Fruit fly (Drosophila melanogaster) whole organism, embryonic: ENCODE measurements around the gene Non3.

Source experiments
- Aef1 ChIP-seq: fragments of 200-800 bp; sonication (Bioruptor generic); IDR thresholded peaks from 3 replicates; pipeline ENCODE4 v1.3.6; 2022; ENCODE audit warnings: missing biosample characterization, missing genetic modification characterization
- Asciz ChIP-seq: fragments of 200-800 bp; sonication (Bioruptor generic); optimal IDR thresholded peaks from 2 replicates; lab custom pipeline; 2017; ENCODE audit warnings: missing biosample characterization, mild to moderate bottlenecking, missing genetic modification characterization, missing genetic modification reagents
- Atf3 ChIP-seq: fragments of 200-800 bp; sonication (Bioruptor generic); optimal IDR thresholded peaks from 3 replicates; lab custom pipeline; 2016; ENCODE audit warnings: missing biosample characterization, missing genetic modification characterization
- CG10147 ChIP-seq: fragments of 200-800 bp; sonication (Bioruptor generic); optimal IDR thresholded peaks from 2 replicates; lab custom pipeline; 2019; ENCODE audit warnings: missing biosample characterization, mild to moderate bottlenecking, missing genetic modification characterization, moderate library complexity
- CG10209 ChIP-seq: fragments of 200-800 bp; sonication (Bioruptor generic); optimal IDR thresholded peaks from 3 replicates; lab custom pipeline; 2017; ENCODE audit warnings: missing biosample characterization, mild to moderate bottlenecking, missing genetic modification characterization, missing genetic modification reagents
- CG14710 ChIP-seq: fragments of 200-800 bp; sonication (Bioruptor generic); optimal IDR thresholded peaks from 3 replicates; lab custom pipeline; 2019; ENCODE audit warnings: missing biosample characterization, mild to moderate bottlenecking, missing genetic modification characterization, moderate library complexity
- CG15011 ChIP-seq: fragments of 200-800 bp; sonication (Bioruptor generic); optimal IDR thresholded peaks from 3 replicates; lab custom pipeline; 2018; ENCODE audit warnings: missing biosample characterization, mild to moderate bottlenecking, missing genetic modification characterization
- CG17829 ChIP-seq: fragments of 200-800 bp; optimal IDR thresholded peaks from 2 replicates; lab custom pipeline; 2019; ENCODE audit warnings: missing biosample characterization, mild to moderate bottlenecking, missing genetic modification characterization, moderate library complexity
- CG18476 ChIP-seq: fragments of 200-800 bp; sonication (Bioruptor generic); optimal IDR thresholded peaks from 2 replicates; lab custom pipeline; 2016; ENCODE audit warnings: missing biosample characterization, mild to moderate bottlenecking, missing genetic modification characterization
- CG2875 ChIP-seq: fragments of 200-800 bp; sonication (Bioruptor generic); optimal IDR thresholded peaks from 2 replicates; lab custom pipeline; 2017; ENCODE audit warnings: missing biosample characterization, mild to moderate bottlenecking, missing genetic modification characterization, missing genetic modification reagents
- CG30431 ChIP-seq: fragments of 200-800 bp; sonication (Bioruptor generic); optimal IDR thresholded peaks from 2 replicates; lab custom pipeline; 2017; ENCODE audit warnings: missing biosample characterization, missing genetic modification characterization
- CG31441 ChIP-seq: fragments of 200-800 bp; sonication (Bioruptor generic); IDR thresholded peaks from 2 replicates; pipeline ENCODE4 v1.3.6; 2022; ENCODE audit warnings: missing biosample characterization, missing genetic modification characterization
- CG3163 ChIP-seq: fragments of 200-800 bp; sonication (Bioruptor generic); optimal IDR thresholded peaks from 3 replicates; lab custom pipeline; 2016; ENCODE audit warnings: missing biosample characterization, missing genetic modification characterization
- CG33557 ChIP-seq: fragments of 200-800 bp; sonication (Bioruptor generic); optimal IDR thresholded peaks from 2 replicates; lab custom pipeline; 2019; ENCODE audit warnings: missing biosample characterization, mild to moderate bottlenecking, missing genetic modification characterization, moderate library complexity
- CG34376 ChIP-seq: fragments of 200-800 bp; sonication (Bioruptor generic); optimal IDR thresholded peaks from 2 replicates; lab custom pipeline; 2018; ENCODE audit warnings: missing biosample characterization, mild to moderate bottlenecking, missing genetic modification characterization
- CG6175 ChIP-seq: fragments of 200-800 bp; sonication (Bioruptor generic); IDR thresholded peaks from 3 replicates; pipeline ENCODE4 v1.3.6; 2022; ENCODE audit warnings: missing biosample characterization, missing genetic modification characterization
- CG6689 ChIP-seq: fragments of 200-800 bp; sonication (Bioruptor generic); IDR thresholded peaks from 2 replicates; pipeline ENCODE4 v1.3.6; 2022; ENCODE audit warnings: missing biosample characterization, missing genetic modification characterization
- CG8290 ChIP-seq, 3 experiments: fragments of 200-800 bp; sonication (Bioruptor generic); optimal IDR thresholded peaks; 2 replicates each; lab custom pipeline; 2016 to 2019; ENCODE audit warnings: missing biosample characterization in 3 of 3, missing genetic modification characterization in 3 of 3, mild to moderate bottlenecking in 2 of 3, moderate library complexity in 1 of 3
- CG8765 ChIP-seq: fragments of 200-800 bp; sonication (Bioruptor generic); IDR thresholded peaks from 2 replicates; pipeline ENCODE4 v1.3.6; 2022; ENCODE audit warnings: missing biosample characterization, missing genetic modification characterization
- E2f1 ChIP-seq: fragments of 200-800 bp; sonication (Bioruptor generic); IDR thresholded peaks from 2 replicates; pipeline ENCODE4 v1.3.6; 2022; ENCODE audit warnings: missing biosample characterization, missing genetic modification characterization
- H15 ChIP-seq: fragments of 200-800 bp; sonication (Bioruptor generic); IDR thresholded peaks from 3 replicates; pipeline ENCODE4 v1.3.6; 2022; ENCODE audit warnings: missing biosample characterization, missing genetic modification characterization
- HLH4C ChIP-seq: fragments of 200-800 bp; sonication (Bioruptor generic); IDR thresholded peaks from 3 replicates; pipeline ENCODE4 v1.3.6; 2022; ENCODE audit warnings: missing biosample characterization, missing genetic modification characterization; ENCODE audit not compliant: partially characterized antibody
- HmgZ ChIP-seq: fragments of 200-800 bp; sonication (Bioruptor generic); optimal IDR thresholded peaks from 2 replicates; lab custom pipeline; 2018; ENCODE audit warnings: missing biosample characterization, mild to moderate bottlenecking, missing genetic modification characterization
- Lim3 ChIP-seq: fragments of 200-800 bp; sonication (Bioruptor generic); IDR thresholded peaks from 2 replicates; pipeline ENCODE4 v1.3.6; 2022; ENCODE audit warnings: missing biosample characterization, missing genetic modification characterization
- MESR4 ChIP-seq: fragments of 200-800 bp; sonication (Bioruptor generic); optimal IDR thresholded peaks from 2 replicates; lab custom pipeline; 2018; ENCODE audit warnings: missing biosample characterization, mild to moderate bottlenecking, missing genetic modification characterization, moderate library complexity
- Meics ChIP-seq: fragments of 200-800 bp; sonication (Bioruptor generic); optimal IDR thresholded peaks from 2 replicates; lab custom pipeline; 2017; ENCODE audit warnings: missing biosample characterization, mild to moderate bottlenecking, missing genetic modification characterization
- Myb ChIP-seq: fragments of 200-800 bp; sonication (Bioruptor generic); optimal IDR thresholded peaks from 2 replicates; lab custom pipeline; 2016; ENCODE audit warnings: missing biosample characterization, missing genetic modification characterization
- Nf-YC ChIP-seq: fragments of 200-800 bp; optimal IDR thresholded peaks from 3 replicates; lab custom pipeline; 2019; ENCODE audit warnings: missing biosample characterization, mild to moderate bottlenecking, missing genetic modification characterization, moderate library complexity
- Pdp1 ChIP-seq, 2 experiments: fragments of 200-800 bp; sonication (Bioruptor generic); optimal IDR thresholded peaks; 3 replicates each; lab custom pipeline; 2016; ENCODE audit warnings: missing biosample characterization in 2 of 2, missing genetic modification characterization in 2 of 2, mild to moderate bottlenecking in 1 of 2, moderate library complexity in 1 of 2
- Stat92E ChIP-seq, 3 experiments: fragments of >200 bp in 2 of 3; fragments of 200-800 bp in 1 of 3; sonication (Bioruptor generic) in 1 of 3; optimal IDR thresholded peaks; 2 replicates each; lab custom pipeline; 2017 to 2019; ENCODE audit warnings: missing biosample characterization in 3 of 3, missing genetic modification characterization in 3 of 3, mild to moderate bottlenecking in 1 of 3, moderate library complexity in 1 of 3
- ara ChIP-seq: fragments of 200-800 bp; sonication (Bioruptor generic); IDR thresholded peaks from 2 replicates; pipeline ENCODE4 v1.3.6; 2022; ENCODE audit warnings: missing biosample characterization, missing genetic modification characterization
- bab2 ChIP-seq: fragments of 200-800 bp; sonication (Bioruptor generic); optimal IDR thresholded peaks from 2 replicates; lab custom pipeline; 2016; ENCODE audit warnings: missing biosample characterization, missing genetic modification characterization
- br ChIP-seq: fragments of >200 bp; optimal IDR thresholded peaks from 2 replicates; lab custom pipeline; 2017
- cad ChIP-seq: fragments of >200 bp; optimal IDR thresholded peaks from 2 replicates; lab custom pipeline; 2017; ENCODE audit warnings: missing biosample characterization, missing genetic modification characterization
- chif ChIP-seq, 2 experiments: fragments of 200-800 bp; sonication (Bioruptor generic); optimal IDR thresholded peaks; 3 replicates each; lab custom pipeline; 2016; ENCODE audit warnings: missing biosample characterization in 2 of 2, missing genetic modification characterization in 2 of 2
- dpn ChIP-seq, 2 experiments: fragments of 200-800 bp; sonication (Bioruptor generic); optimal IDR thresholded peaks; 3 replicates each; lab custom pipeline; 2016; ENCODE audit warnings: missing biosample characterization in 2 of 2, missing genetic modification characterization in 2 of 2
- ewg ChIP-seq: fragments of 200-800 bp; sonication (Bioruptor generic); optimal IDR thresholded peaks from 3 replicates; lab custom pipeline; 2017; ENCODE audit warnings: mild to moderate bottlenecking, missing biosample characterization, missing genetic modification reagents, missing genetic modification characterization
- fd96Cb ChIP-seq: fragments of 200-800 bp; sonication (Bioruptor generic); optimal IDR thresholded peaks from 2 replicates; lab custom pipeline; 2018; ENCODE audit warnings: missing biosample characterization, mild to moderate bottlenecking, missing genetic modification characterization, moderate library complexity
- gcm2 ChIP-seq: fragments of 200-800 bp; sonication (Bioruptor generic); optimal IDR thresholded peaks from 2 replicates; lab custom pipeline; 2016; ENCODE audit warnings: missing biosample characterization, missing genetic modification characterization
- lab ChIP-seq: fragments of 200-800 bp; sonication (Bioruptor generic); optimal IDR thresholded peaks from 3 replicates; lab custom pipeline; 2017; ENCODE audit warnings: missing biosample characterization, missing genetic modification characterization, mild to moderate bottlenecking, moderate library complexity, missing genetic modification reagents
- nerfin-2 ChIP-seq: fragments of 200-800 bp; sonication (Bioruptor generic); IDR thresholded peaks from 2 replicates; pipeline ENCODE4 v1.3.6; 2022; ENCODE audit warnings: missing biosample characterization, missing genetic modification characterization; ENCODE audit not compliant: partially characterized antibody
- org-1 ChIP-seq: fragments of 200-800 bp; sonication (Bioruptor generic); optimal IDR thresholded peaks from 2 replicates; lab custom pipeline; 2017; ENCODE audit warnings: missing biosample characterization, missing genetic modification characterization
- pzg ChIP-seq: fragments of 200-800 bp; sonication (Bioruptor generic); optimal IDR thresholded peaks from 3 replicates; lab custom pipeline; 2018; ENCODE audit warnings: missing biosample characterization, mild to moderate bottlenecking, missing genetic modification characterization, moderate library complexity
- sd ChIP-seq: fragments of 200-800 bp; sonication (Bioruptor generic); optimal IDR thresholded peaks from 3 replicates; lab custom pipeline; 2018; ENCODE audit warnings: missing biosample characterization, mild to moderate bottlenecking, missing genetic modification characterization, moderate library complexity
- slbo ChIP-seq: fragments of 200-800 bp; sonication (Bioruptor generic); IDR thresholded peaks from 2 replicates; pipeline ENCODE4 v1.3.6; 2022; ENCODE audit warnings: missing biosample characterization, missing genetic modification characterization
- sr ChIP-seq: fragments of 200-800 bp; sonication (Bioruptor generic); IDR thresholded peaks from 3 replicates; pipeline ENCODE4 v1.3.6; 2022; ENCODE audit warnings: missing biosample characterization, missing genetic modification characterization
- ssp ChIP-seq: fragments of 200-800 bp; sonication (Bioruptor generic); IDR thresholded peaks from 2 replicates; pipeline ENCODE4 v1.3.6; 2022; ENCODE audit warnings: missing biosample characterization, missing genetic modification characterization
- twi ChIP-seq: fragments of 200-800 bp; optimal IDR thresholded peaks from 2 replicates; lab custom pipeline; 2019; ENCODE audit warnings: missing biosample characterization, mild to moderate bottlenecking, missing genetic modification characterization, moderate library complexity
- wdn ChIP-seq: fragments of 200-800 bp; sonication (Bioruptor generic); IDR thresholded peaks from 2 replicates; pipeline ENCODE4 v1.3.6; 2022; ENCODE audit warnings: missing biosample characterization, missing genetic modification characterization

Gene Non3

DNA sequence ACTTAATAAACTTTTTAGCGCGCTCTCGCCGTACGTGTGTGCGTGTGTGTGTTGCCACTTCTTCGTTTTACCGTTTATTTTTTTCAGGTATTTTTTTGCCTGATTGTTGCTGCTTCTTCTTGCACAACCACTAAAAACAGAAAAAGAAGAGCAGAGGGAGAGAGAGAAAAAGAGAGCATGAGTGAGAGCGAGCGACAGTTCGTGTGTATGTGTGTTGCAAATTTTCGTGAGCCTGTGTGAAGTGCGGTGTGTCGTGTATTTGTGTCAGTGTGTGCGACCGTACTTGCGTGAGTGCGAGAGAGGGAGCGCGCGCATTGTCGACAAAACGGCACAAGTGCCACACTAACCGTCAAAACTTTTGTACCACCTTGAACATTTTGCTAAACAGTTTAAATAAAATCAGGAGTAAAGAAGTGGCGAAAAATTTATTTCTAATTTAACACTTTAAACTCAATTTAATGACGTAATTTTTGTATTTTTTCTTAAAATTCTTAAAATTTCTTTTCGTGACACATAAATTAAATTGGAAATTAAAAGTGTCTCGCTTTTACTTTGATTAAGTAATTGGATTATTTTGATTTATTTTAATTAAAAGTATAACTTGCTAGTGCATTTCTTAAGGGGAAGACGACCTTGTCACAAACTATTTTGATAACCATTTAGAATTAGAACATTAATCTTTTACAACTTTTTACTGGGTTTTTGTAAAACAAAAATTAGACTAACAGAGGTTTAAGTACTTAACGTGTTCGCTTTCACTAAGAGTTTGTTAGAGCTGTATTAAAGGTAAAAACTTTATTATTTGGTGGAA lies 26.3 kb upstream of the Non3 start (continued):
- TF ChIP-seq CG6689, result no peak
- TF ChIP-seq CG14710, result peak; percentile 50
- TF ChIP-seq CG34376, result peak; percentile 14
- no peak for TF ChIP-seq br (lab: Kevin White, UChicago)
- no peak for TF ChIP-seq H15 (GFP tag; lab: Robert Waterston, UW)
- no peak for TF ChIP-seq ara (GFP tag; lab: Robert Waterston, UW)
- peak; percentile 80 for TF ChIP-seq Meics
- TF ChIP-seq CG31441 (GFP tag; lab: Robert Waterston, UW), result no peak
- TF ChIP-seq HmgZ, result peak; percentile 17
- TF ChIP-seq CG6175 (GFP tag; lab: Robert Waterston, UW), result no peak
- no peak for TF ChIP-seq Stat92E (GFP tag; optimal IDR thresholded peaks at IDR 0.05; lab: Kevin White, UChicago)
- no peak for TF ChIP-seq HLH4C (GFP tag; lab: Robert Waterston, UW)
- peak; percentile 35 for TF ChIP-seq CG18476 (GFP tag; lab: Kevin White, UChicago)
- TF ChIP-seq CG10209 (GFP tag; lab: Kevin White, UChicago), result peak; percentile 53
- TF ChIP-seq Asciz (GFP tag; lab: Kevin White, UChicago), result peak; percentile 57
- no peak for TF ChIP-seq E2f1
- TF ChIP-seq CG17829 (tag; lab: Kevin White, UChicago), result peak; percentile 50
- TF ChIP-seq dpn (GFP tag; optimal IDR thresholded peaks at IDR 0.05; lab: Kevin White, UChicago), result peak; percentile 25 to 28
- TF ChIP-seq ewg, result peak; percentile 65
- TF ChIP-seq CG3163 (GFP tag; lab: Kevin White, UChicago), result peak; percentile 30
- TF ChIP-seq wdn (GFP tag; lab: Robert Waterston, UW), result no peak
- TF ChIP-seq slbo, result no peak
- TF ChIP-seq CG2875, result peak; percentile 13
- peak; percentile 48 for TF ChIP-seq lab (GFP tag; lab: Kevin White, UChicago)
- no peak for TF ChIP-seq twi
- TF ChIP-seq ssp (GFP tag; lab: Robert Waterston, UW), result no peak
- no peak for TF ChIP-seq CG8290 (GFP tag; optimal IDR thresholded peaks at IDR 0.05; lab: Kevin White, UChicago)
- TF ChIP-seq CG8290 (tag; optimal IDR thresholded peaks at IDR 0.05; lab: Kevin White, UChicago), result peak in 1 of 2 experiments; percentile 71
- TF ChIP-seq CG8765 (GFP tag; lab: Robert Waterston, UW), result no peak
- TF ChIP-seq cad (GFP tag; lab: Kevin White, UChicago), result no peak
- no peak for TF ChIP-seq gcm2 (GFP tag; lab: Kevin White, UChicago)
- peak in 1 of 2 experiments; percentile 36 for TF ChIP-seq chif (GFP tag; optimal IDR thresholded peaks at IDR 0.05; lab: Kevin White, UChicago)
- peak; percentile 81 for TF ChIP-seq sd (tag; lab: Kevin White, UChicago)
- TF ChIP-seq Myb (GFP tag; lab: Kevin White, UChicago), result peak; percentile 29
- TF ChIP-seq fd96Cb (tag; lab: Kevin White, UChicago), result peak; percentile 44
- TF ChIP-seq pzg, result peak; percentile 3
- no peak for TF ChIP-seq nerfin-2 (GFP tag; lab: Robert Waterston, UW)
- peak; percentile 27 for TF ChIP-seq CG15011 (GFP tag; lab: Kevin White, UChicago)
- TF ChIP-seq org-1, result peak; percentile 31
- TF ChIP-seq sr, result no peak
- peak; percentile 45 for TF ChIP-seq Nf-YC (tag; lab: Kevin White, UChicago)
- TF ChIP-seq bab2 (GFP tag; lab: Kevin White, UChicago), result peak; percentile 62
- TF ChIP-seq CG33557 (GFP tag; lab: Kevin White, UChicago), result no peak
- TF ChIP-seq CG30431, result peak; percentile 17
- no peak for TF ChIP-seq Lim3
- peak; percentile 5 for TF ChIP-seq Atf3 (GFP tag; lab: Kevin White, UChicago)
- peak; percentile 58 for TF ChIP-seq CG10147 (GFP tag; lab: Kevin White, UChicago)
- TF ChIP-seq Aef1 (GFP tag; lab: Robert Waterston, UW), result no peak
- peak; percentile 28 to 88 for TF ChIP-seq Pdp1 (GFP tag; optimal IDR thresholded peaks at IDR 0.05; lab: Kevin White, UChicago)
- peak; percentile 40 for TF ChIP-seq MESR4 (GFP tag; lab: Kevin White, UChicago)
